Fruit fly (Drosophila melanogaster) whole organism, embryonic: ENCODE data around the gene CG32483.

Source experiments
- ATbp ChIP-seq: fragments of 200-800 bp; sonication (Bioruptor generic); optimal IDR thresholded peaks from 2 replicates; lab custom pipeline; 2017; ENCODE audit warnings: missing biosample characterization, mild to moderate bottlenecking, missing genetic modification characterization, missing genetic modification reagents
- Blimp-1 ChIP-seq: fragments of 200-800 bp; sonication (Bioruptor generic); optimal IDR thresholded peaks from 3 replicates; lab custom pipeline; 2018; ENCODE audit warnings: missing biosample characterization, missing genetic modification characterization, mild to moderate bottlenecking, moderate library complexity, missing genetic modification reagents
- CG11093 ChIP-seq: fragments of 200-800 bp; sonication (Bioruptor generic); IDR thresholded peaks from 3 replicates; pipeline ENCODE4 v1.3.6; 2022; ENCODE audit warnings: missing biosample characterization, missing genetic modification characterization
- CG12236 ChIP-seq: fragments of 200-800 bp; sonication (Bioruptor generic); optimal IDR thresholded peaks from 2 replicates; lab custom pipeline; 2016; ENCODE audit warnings: missing biosample characterization, missing genetic modification characterization
- CG13894 ChIP-seq: fragments of 200-800 bp; sonication (Bioruptor generic); optimal IDR thresholded peaks from 3 replicates; lab custom pipeline; 2018; ENCODE audit warnings: missing biosample characterization, mild to moderate bottlenecking, missing genetic modification characterization, moderate library complexity
- CG15479 ChIP-seq: fragments of 200-800 bp; sonication (Bioruptor generic); optimal IDR thresholded peaks from 3 replicates; lab custom pipeline; 2019; ENCODE audit warnings: missing biosample characterization, mild to moderate bottlenecking, missing genetic modification characterization, moderate library complexity
- CG17359 ChIP-seq: fragments of 200-800 bp; sonication (Bioruptor generic); optimal IDR thresholded peaks from 3 replicates; lab custom pipeline; 2018; ENCODE audit warnings: missing biosample characterization, mild to moderate bottlenecking, missing genetic modification characterization, moderate library complexity
- CG17829 ChIP-seq: fragments of 200-800 bp; optimal IDR thresholded peaks from 2 replicates; lab custom pipeline; 2019; ENCODE audit warnings: missing biosample characterization, mild to moderate bottlenecking, missing genetic modification characterization, moderate library complexity
- CG18599 ChIP-seq: fragments of 200-800 bp; sonication (Bioruptor generic); optimal IDR thresholded peaks from 3 replicates; lab custom pipeline; 2017; ENCODE audit warnings: missing biosample characterization, missing genetic modification characterization, mild to moderate bottlenecking, moderate library complexity, missing genetic modification reagents
- CG2199 ChIP-seq: fragments of 200-800 bp; sonication (Bioruptor generic); IDR thresholded peaks from 3 replicates; pipeline ENCODE4 v1.3.6; 2022; ENCODE audit warnings: missing biosample characterization, missing genetic modification characterization
- CG43689 ChIP-seq: fragments of 200-800 bp; sonication (Bioruptor generic); IDR thresholded peaks from 2 replicates; pipeline ENCODE4 v1.3.6; 2022; ENCODE audit warnings: missing biosample characterization, missing genetic modification characterization
- CG6791 ChIP-seq: fragments of 200-800 bp; sonication (Bioruptor generic); IDR thresholded peaks from 3 replicates; pipeline ENCODE4 v1.3.6; 2022; ENCODE audit warnings: missing biosample characterization, missing genetic modification characterization; ENCODE audit not compliant: partially characterized antibody
- CG7357 ChIP-seq: fragments of 200-800 bp; sonication (Bioruptor generic); IDR thresholded peaks from 3 replicates; pipeline ENCODE4 v1.3.6; 2022; ENCODE audit warnings: missing biosample characterization, missing genetic modification characterization
- CG7745 ChIP-seq: fragments of 200-800 bp; sonication (Bioruptor generic); optimal IDR thresholded peaks from 2 replicates; lab custom pipeline; 2018; ENCODE audit warnings: missing biosample characterization, mild to moderate bottlenecking, missing genetic modification characterization, moderate library complexity
- CG8924 ChIP-seq: fragments of 200-800 bp; optimal IDR thresholded peaks from 3 replicates; lab custom pipeline; 2019; ENCODE audit warnings: missing biosample characterization, mild to moderate bottlenecking, missing genetic modification characterization, moderate library complexity
- D ChIP-seq, 2 experiments: fragments of 200-800 bp in 1 of 2; fragments of >200 bp in 1 of 2; sonication (Bioruptor generic) in 1 of 2; optimal IDR thresholded peaks; 2 replicates in 1 of 2; 3 replicates in 1 of 2; lab custom pipeline; 2017; ENCODE audit warnings: mild to moderate bottlenecking in 1 of 2, missing biosample characterization in 1 of 2, missing genetic modification characterization in 1 of 2, missing genetic modification reagents in 1 of 2
- D19B ChIP-seq: fragments of 200-800 bp; sonication (Bioruptor generic); optimal IDR thresholded peaks from 2 replicates; lab custom pipeline; 2017; ENCODE audit warnings: missing biosample characterization, mild to moderate bottlenecking, missing genetic modification characterization
- Dbx ChIP-seq: fragments of 200-800 bp; sonication (Bioruptor generic); IDR thresholded peaks from 3 replicates; pipeline ENCODE4 v1.3.6; 2022; ENCODE audit warnings: missing biosample characterization, missing genetic modification characterization
- ERR ChIP-seq: fragments of 200-800 bp; sonication (Bioruptor generic); optimal IDR thresholded peaks from 2 replicates; lab custom pipeline; 2016; ENCODE audit warnings: missing biosample characterization, missing genetic modification characterization
- HHEX ChIP-seq: fragments of 200-800 bp; sonication (Bioruptor generic); optimal IDR thresholded peaks from 3 replicates; lab custom pipeline; 2017; ENCODE audit warnings: missing biosample characterization, mild to moderate bottlenecking, missing genetic modification characterization, missing genetic modification reagents
- Hey ChIP-seq: fragments of 200-800 bp; sonication (Bioruptor generic); optimal IDR thresholded peaks from 3 replicates; lab custom pipeline; 2018; ENCODE audit warnings: missing biosample characterization, mild to moderate bottlenecking, missing genetic modification characterization
- HmgZ ChIP-seq: fragments of 200-800 bp; sonication (Bioruptor generic); optimal IDR thresholded peaks from 2 replicates; lab custom pipeline; 2018; ENCODE audit warnings: missing biosample characterization, mild to moderate bottlenecking, missing genetic modification characterization
- Jarid2 ChIP-seq: fragments of 200-800 bp; sonication (Bioruptor generic); optimal IDR thresholded peaks from 3 replicates; lab custom pipeline; 2017; ENCODE audit warnings: mild to moderate bottlenecking, missing biosample characterization, missing genetic modification reagents, missing genetic modification characterization
- Lpt ChIP-seq: fragments of >200 bp; optimal IDR thresholded peaks from 2 replicates; lab custom pipeline; 2018; ENCODE audit warnings: missing biosample characterization, missing genetic modification characterization
- Nf-YC ChIP-seq: fragments of 200-800 bp; optimal IDR thresholded peaks from 3 replicates; lab custom pipeline; 2019; ENCODE audit warnings: missing biosample characterization, mild to moderate bottlenecking, missing genetic modification characterization, moderate library complexity
- Sox100B ChIP-seq: fragments of 200-800 bp; sonication (Bioruptor generic); optimal IDR thresholded peaks from 3 replicates; lab custom pipeline; 2018; ENCODE audit warnings: missing biosample characterization, mild to moderate bottlenecking, missing genetic modification characterization
- Spps ChIP-seq: fragments of 200-800 bp; sonication (Bioruptor generic); optimal IDR thresholded peaks from 2 replicates; lab custom pipeline; 2018; ENCODE audit warnings: missing biosample characterization, mild to moderate bottlenecking, missing genetic modification characterization
- Stat92E ChIP-seq, 3 experiments: fragments of >200 bp in 2 of 3; fragments of 200-800 bp in 1 of 3; sonication (Bioruptor generic) in 1 of 3; optimal IDR thresholded peaks; 2 replicates each; lab custom pipeline; 2017 to 2019; ENCODE audit warnings: missing biosample characterization in 3 of 3, missing genetic modification characterization in 3 of 3, mild to moderate bottlenecking in 1 of 3, moderate library complexity in 1 of 3
- Trl ChIP-seq, 3 experiments: fragments of >200 bp in 2 of 3; fragments of 200-800 bp in 1 of 3; sonication (Bioruptor generic) in 1 of 3; optimal IDR thresholded peaks; 2 replicates in 1 of 3; 3 replicates in 2 of 3; lab custom pipeline; 2016 to 2017; ENCODE audit warnings: missing biosample characterization in 1 of 3, missing genetic modification characterization in 1 of 3
- Vsx1 ChIP-seq: fragments of 200-800 bp; sonication (Bioruptor generic); optimal IDR thresholded peaks from 2 replicates; lab custom pipeline; 2017; ENCODE audit warnings: missing biosample characterization, mild to moderate bottlenecking, missing genetic modification characterization, missing genetic modification reagents
- abd-A ChIP-seq: fragments of 200-800 bp; sonication (Bioruptor generic); optimal IDR thresholded peaks from 3 replicates; lab custom pipeline; 2019; ENCODE audit warnings: missing biosample characterization, mild to moderate bottlenecking, missing genetic modification characterization, moderate library complexity
- bcd ChIP-seq: fragments of 200-800 bp; sonication (Bioruptor generic); optimal IDR thresholded peaks from 2 replicates; lab custom pipeline; 2017; ENCODE audit warnings: missing biosample characterization, mild to moderate bottlenecking, missing genetic modification characterization
- cato ChIP-seq: fragments of 200-800 bp; sonication (Bioruptor generic); optimal IDR thresholded peaks from 2 replicates; lab custom pipeline; 2016; ENCODE audit warnings: missing biosample characterization, missing genetic modification characterization, borderline replicate concordance
- chinmo ChIP-seq: fragments of 200-800 bp; sonication (Bioruptor generic); IDR thresholded peaks from 4 replicates; pipeline ENCODE4 v1.3.6; 2022; ENCODE audit warnings: missing biosample characterization, missing genetic modification characterization; ENCODE audit not compliant: partially characterized antibody
- crol ChIP-seq: fragments of 200-800 bp; sonication (Bioruptor generic); IDR thresholded peaks from 2 replicates; pipeline ENCODE4 v1.3.6; 2022; ENCODE audit warnings: missing biosample characterization, missing genetic modification characterization
- dmrt99B ChIP-seq: fragments of 200-800 bp; sonication (Bioruptor generic); optimal IDR thresholded peaks from 2 replicates; lab custom pipeline; 2018; ENCODE audit warnings: missing biosample characterization, mild to moderate bottlenecking, missing genetic modification characterization, moderate library complexity
- ftz-f1 ChIP-seq: fragments of 200-800 bp; sonication (Bioruptor generic); optimal IDR thresholded peaks from 2 replicates; lab custom pipeline; 2016; ENCODE audit warnings: missing biosample characterization, missing genetic modification characterization
- gsb-n ChIP-seq: fragments of 200-800 bp; sonication (Bioruptor generic); optimal IDR thresholded peaks from 3 replicates; lab custom pipeline; 2018; ENCODE audit warnings: missing biosample characterization, mild to moderate bottlenecking, missing genetic modification characterization
- jumu ChIP-seq: fragments of 200-800 bp; sonication (Bioruptor generic); optimal IDR thresholded peaks from 3 replicates; lab custom pipeline; 2016; ENCODE audit warnings: missing biosample characterization, missing genetic modification characterization
- kah ChIP-seq: fragments of 200-800 bp; sonication (Bioruptor generic); optimal IDR thresholded peaks from 2 replicates; lab custom pipeline; 2018; ENCODE audit warnings: missing biosample characterization, mild to moderate bottlenecking, missing genetic modification characterization
- run ChIP-seq: fragments of 200-800 bp; sonication (Bioruptor generic); optimal IDR thresholded peaks from 3 replicates; lab custom pipeline; 2018; ENCODE audit warnings: missing biosample characterization, mild to moderate bottlenecking, missing genetic modification characterization
- sima ChIP-seq: fragments of 200-800 bp; sonication (Bioruptor generic); optimal IDR thresholded peaks from 2 replicates; lab custom pipeline; 2016; ENCODE audit warnings: missing biosample characterization, missing genetic modification characterization
- sqz ChIP-seq: fragments of 200-800 bp; sonication (Bioruptor generic); optimal IDR thresholded peaks from 3 replicates; lab custom pipeline; 2018; ENCODE audit warnings: missing biosample characterization, mild to moderate bottlenecking, missing genetic modification characterization
- ssp ChIP-seq: fragments of 200-800 bp; sonication (Bioruptor generic); IDR thresholded peaks from 2 replicates; pipeline ENCODE4 v1.3.6; 2022; ENCODE audit warnings: missing biosample characterization, missing genetic modification characterization
- tll ChIP-seq, 2 experiments: fragments of 200-800 bp in 1 of 2; fragments of >200 bp in 1 of 2; sonication (Bioruptor generic) in 1 of 2; optimal IDR thresholded peaks; 2 replicates each; lab custom pipeline; 2017 to 2019; ENCODE audit warnings: missing biosample characterization in 2 of 2, missing genetic modification characterization in 2 of 2, mild to moderate bottlenecking in 1 of 2, moderate library complexity in 1 of 2
- tna ChIP-seq: fragments of 200-800 bp; sonication (Bioruptor generic); IDR thresholded peaks from 2 replicates; pipeline ENCODE4 v1.3.6; 2022; ENCODE audit warnings: missing biosample characterization, missing genetic modification characterization; ENCODE audit not compliant: partially characterized antibody
- vnd ChIP-seq: fragments of 200-800 bp; sonication (Bioruptor generic); IDR thresholded peaks from 3 replicates; pipeline ENCODE4 v1.3.6; 2022; ENCODE audit warnings: missing biosample characterization, missing genetic modification characterization; ENCODE audit not compliant: partially characterized antibody
- vvl ChIP-seq: fragments of 200-800 bp; sonication (Bioruptor generic); IDR thresholded peaks from 2 replicates; pipeline ENCODE4 v1.3.6; 2022; ENCODE audit warnings: missing biosample characterization, missing genetic modification characterization

Gene CG32483

dm6 chr3L:638757-639353 lies 51.0 kb downstream of the CG32483 start (continued):
- no peak for TF ChIP-seq CG18599 (GFP tag; lab: Kevin White, UChicago)
- TF ChIP-seq Hey (tag; lab: Kevin White, UChicago) = no peak
- no peak for TF ChIP-seq tll (GFP tag; optimal IDR thresholded peaks at IDR 0.05; lab: Kevin White, UChicago)
- peak; percentile 25; the same call in 1 of the 2 replicates for TF ChIP-seq vvl (GFP tag; lab: Robert Waterston, UW)
- TF ChIP-seq Blimp-1 = peak; percentile 7
- TF ChIP-seq crol (GFP tag; lab: Robert Waterston, UW) = peak; percentile 76; the same call in 1 of the 2 replicates
- no peak for TF ChIP-seq CG17829
- TF ChIP-seq CG7745 (tag; lab: Kevin White, UChicago) = no peak
- TF ChIP-seq Jarid2 (GFP tag; lab: Kevin White, UChicago) = no peak
- no peak for TF ChIP-seq sima (GFP tag; lab: Kevin White, UChicago)
- no peak for TF ChIP-seq CG15479 (GFP tag; lab: Kevin White, UChicago)
- TF ChIP-seq vnd = no peak
- TF ChIP-seq Dbx = no peak
- TF ChIP-seq cato (GFP tag; lab: Kevin White, UChicago) = no peak
- no peak for TF ChIP-seq CG7357 (GFP tag; lab: Robert Waterston, UW)
- no peak for TF ChIP-seq CG11093 (GFP tag; lab: Robert Waterston, UW)
- no peak for TF ChIP-seq CG8924 (tag; lab: Kevin White, UChicago)
- peak; percentile 88 for TF ChIP-seq ftz-f1 (GFP tag; lab: Kevin White, UChicago)
- no peak for TF ChIP-seq Trl (optimal IDR thresholded peaks at IDR 0.05; lab: Kevin White, UChicago)
- TF ChIP-seq Trl (GFP tag; optimal IDR thresholded peaks at IDR 0.05; lab: Kevin White, UChicago) = no peak
- TF ChIP-seq HHEX (GFP tag; lab: Kevin White, UChicago) = no peak
- no peak for TF ChIP-seq Spps (tag; lab: Kevin White, UChicago)
- TF ChIP-seq bcd (GFP tag; lab: Kevin White, UChicago) = no peak
- peak; percentile 19 for TF ChIP-seq Vsx1 (GFP tag; lab: Kevin White, UChicago)
- TF ChIP-seq ssp (GFP tag; lab: Robert Waterston, UW) = no peak
- TF ChIP-seq sqz = peak; percentile 90
- TF ChIP-seq CG12236 (GFP tag; lab: Kevin White, UChicago) = no peak
- TF ChIP-seq Sox100B (GFP tag; lab: Kevin White, UChicago) = peak; percentile 4
- TF ChIP-seq HmgZ (tag; lab: Kevin White, UChicago) = no peak
- peak; percentile 26 for TF ChIP-seq CG13894 (tag; lab: Kevin White, UChicago)
- peak; percentile 83 for TF ChIP-seq abd-A (tag; lab: Kevin White, UChicago)
- no peak for TF ChIP-seq dmrt99B (tag; lab: Kevin White, UChicago)
- peak; percentile 79 for TF ChIP-seq chinmo (GFP tag; lab: Robert Waterston, UW)
- no peak for TF ChIP-seq CG43689
- no peak for TF ChIP-seq CG6791 (GFP tag; lab: Robert Waterston, UW)
- no peak for TF ChIP-seq Nf-YC (tag; lab: Kevin White, UChicago)
- TF ChIP-seq ERR = no peak
- TF ChIP-seq D19B (GFP tag; lab: Kevin White, UChicago) = no peak
- TF ChIP-seq jumu = no peak
- TF ChIP-seq Lpt (GFP tag; lab: Kevin White, UChicago) = no peak
- no peak for TF ChIP-seq run (tag; lab: Kevin White, UChicago)
- no peak for TF ChIP-seq Stat92E (GFP tag; optimal IDR thresholded peaks at IDR 0.05; lab: Kevin White, UChicago)
- peak; percentile 32 for TF ChIP-seq CG17359 (tag; lab: Kevin White, UChicago)
- peak; percentile 10 for TF ChIP-seq ATbp (GFP tag; lab: Kevin White, UChicago)
- no peak for TF ChIP-seq kah
- TF ChIP-seq tna (GFP tag; lab: Robert Waterston, UW) = no peak
- TF ChIP-seq D (optimal IDR thresholded peaks at IDR 0.05; lab: Kevin White, UChicago) = no peak
- peak; percentile 33 for TF ChIP-seq D (GFP tag; optimal IDR thresholded peaks at IDR 0.05; lab: Kevin White, UChicago)
- TF ChIP-seq CG2199 (GFP tag; lab: Robert Waterston, UW) = peak; percentile 66; the same call in 1 of the 3 replicates
- peak; percentile 31 for TF ChIP-seq gsb-n (tag; lab: Kevin White, UChicago)
